Fruit fly (Drosophila melanogaster): ENCODE measurements around the gene CG3386.

The CG3386 gene

dm6 chr3L:696404-697054 is 14.3 kb upstream of the CG3386 start (continued):
- TF ChIP-seq onecut (GFP tag; IDR thresholded peaks at IDR 0.05) (peak; percentile 95), CG4617 (GFP tag; optimal IDR thresholded peaks at IDR 0.05; ENCODE audit: borderline replicate concordance) (peak; percentile 80), Ets65A (GFP tag) (peak; percentile 90), CG17802 (tag; optimal IDR thresholded peaks at IDR 0.05) (peak; percentile 80), crol (GFP tag; IDR thresholded peaks at IDR 0.05) (peak; percentile 65; the same call in 1 of the 2 replicates), Elba2 (GFP tag; optimal IDR thresholded peaks at IDR 0.05) (peak; percentile 46), exex (tag; optimal IDR thresholded peaks at IDR 0.05) (peak; percentile 70), knrl (GFP tag; IDR thresholded peaks at IDR 0.05; ENCODE audit: partially characterized antibody) (no peak), stc (GFP tag; IDR thresholded peaks at IDR 0.05) (peak; percentile 93), Side (GFP tag; optimal IDR thresholded peaks at IDR 0.05) (no peak), CHES-1-like (GFP tag; optimal IDR thresholded peaks at IDR 0.05) (peak; percentile 35), D19B (GFP tag; optimal IDR thresholded peaks at IDR 0.05) (peak; percentile 87), HmgZ (tag; optimal IDR thresholded peaks at IDR 0.05) (peak; percentile 96), tin (GFP tag; optimal IDR thresholded peaks at IDR 0.05) (peak; percentile 96), E2f2 (GFP tag; IDR thresholded peaks at IDR 0.05) (peak; percentile 77), CG11456 (GFP tag; IDR thresholded peaks at IDR 0.05) (peak; percentile 94), cas (GFP tag; IDR thresholded peaks at IDR 0.05) (0 out of 2 replicates have a peak, but pooled peaks have one; percentile 72), vfl (GFP tag; optimal IDR thresholded peaks at IDR 0.05) (peak; percentile 64), CG6683 (GFP tag; optimal IDR thresholded peaks at IDR 0.05) (peak; percentile 90), Gug (GFP tag; IDR thresholded peaks at IDR 0.05) (peak; percentile 93), CG13624 (GFP tag; optimal IDR thresholded peaks at IDR 0.05) (peak; percentile 41), dan (GFP tag; IDR thresholded peaks at IDR 0.05) (peak; percentile 81), trh (GFP tag; optimal IDR thresholded peaks at IDR 0.05) (peak; percentile 90), aop (GFP tag; IDR thresholded peaks at IDR 0.05) (peak; percentile 88), CG30020 (tag; optimal IDR thresholded peaks at IDR 0.05) (peak; percentile 72), CG4360 (GFP tag; IDR thresholded peaks at IDR 0.05) (peak; percentile 88), ara (GFP tag; IDR thresholded peaks at IDR 0.05) (peak; percentile 97), nom (GFP tag; optimal IDR thresholded peaks at IDR 0.05) (peak; percentile 95), Doc3 (GFP tag; IDR thresholded peaks at IDR 0.05; ENCODE audit: partially characterized antibody) (no peak), CG32767 (GFP tag; IDR thresholded peaks at IDR 0.05) (peak; percentile 94), Sry-β (GFP tag; optimal IDR thresholded peaks at IDR 0.05) (peak; percentile 73), ken (GFP tag; IDR thresholded peaks at IDR 0.05) (peak; percentile 95), Hsf (GFP tag; optimal IDR thresholded peaks at IDR 0.05) (peak; percentile 77), yki (optimal IDR thresholded peaks at IDR 0.05) (no peak), CG8924 (tag; optimal IDR thresholded peaks at IDR 0.05) (peak; percentile 98), CG14050 (GFP tag; IDR thresholded peaks at IDR 0.05) (peak; percentile 91), CG4282 (GFP tag; optimal IDR thresholded peaks at IDR 0.05) (no peak), CG12391 (tag; optimal IDR thresholded peaks at IDR 0.05) (peak; percentile 97), sr (GFP tag; IDR thresholded peaks at IDR 0.05) (peak; percentile 83), Bteb2 (GFP tag; optimal IDR thresholded peaks at IDR 0.05) (peak; percentile 33), CG12299 (tag; optimal IDR thresholded peaks at IDR 0.05) (peak; percentile 92), rib (GFP tag; IDR thresholded peaks at IDR 0.05) (peak; percentile 78), pho (GFP tag; optimal IDR thresholded peaks at IDR 0.05) (peak; percentile 15), usp (GFP tag; optimal IDR thresholded peaks at IDR 0.05) (no peak), kni (GFP tag; optimal IDR thresholded peaks at IDR 0.05) (peak; percentile 16), pros (GFP tag; optimal IDR thresholded peaks at IDR 0.05) (peak; percentile 86), CG1233 (GFP tag; optimal IDR thresholded peaks at IDR 0.05) (peak; percentile 97), sna (GFP tag; IDR thresholded peaks at IDR 0.05; ENCODE audit: partially characterized antibody) (no peak), PHDP (tag; optimal IDR thresholded peaks at IDR 0.05) (peak; percentile 96), Sry-δ (GFP tag; optimal IDR thresholded peaks at IDR 0.05) (peak; percentile 17), CG2712 (tag; optimal IDR thresholded peaks at IDR 0.05) (peak; percentile 98)
